Worm (Caenorhabditis elegans) whole organism, young adult: Measurements from ENCODE around the gene del-8.
A peak's percentile ranks its signal among the peaks of the same experiment; 100 is the strongest.

Experiments
- B0019.2 ChIP-seq: fragments of 200-800 bp; sonication (Bioruptor generic); conservative IDR thresholded peaks from 2 replicates; pipeline ENCODE4 v1.3.6; 2022; ENCODE audit warnings: missing genetic modification reagents, missing genetic modification characterization, missing compliant biosample characterization
- B0035.1 ChIP-seq: sonication (generic microtip); optimal IDR thresholded peaks from 2 replicates; lab custom pipeline; 2016; ENCODE audit warnings: missing genetic modification characterization, mild to moderate bottlenecking, missing compliant biosample characterization, missing genotype, missing genetic modification reagents
- B0261.1 ChIP-seq: sonication (generic microtip); optimal IDR thresholded peaks from 2 replicates; lab custom pipeline; 2016; ENCODE audit warnings: mild to moderate bottlenecking, missing genetic modification characterization, moderate library complexity, missing compliant biosample characterization
- B0336.3 ChIP-seq: fragments of 200-800 bp; sonication (Bioruptor generic); IDR thresholded peaks from 2 replicates; pipeline ENCODE4 v1.3.6; 2022; ENCODE audit warnings: missing genetic modification characterization, missing compliant biosample characterization
- C06A6.2 ChIP-seq: fragments of 200-800 bp; sonication (Bioruptor generic); conservative IDR thresholded peaks from 2 replicates; pipeline ENCODE4 v1.3.6; 2022; ENCODE audit warnings: missing genetic modification characterization, missing compliant biosample characterization
- F10E7.11 ChIP-seq: sonication (generic microtip); optimal IDR thresholded peaks from 2 replicates; lab custom pipeline; 2017; ENCODE audit warnings: mild to moderate bottlenecking, missing genetic modification characterization, moderate library complexity, missing compliant biosample characterization
- F23B12.7 ChIP-seq: sonication (generic microtip); optimal IDR thresholded peaks from 2 replicates; lab custom pipeline; 2017; ENCODE audit warnings: missing genetic modification characterization, mild to moderate bottlenecking, missing compliant biosample characterization, antibody characterized with exemption, moderate library complexity; ENCODE audit not compliant: insufficient read depth
- F33H1.4 ChIP-seq: fragments of 200-800 bp; sonication (Bioruptor generic); IDR thresholded peaks from 2 replicates; pipeline ENCODE4 v1.3.6; 2022; ENCODE audit warnings: missing genetic modification reagents, missing genetic modification characterization, missing compliant biosample characterization
- F39B2.1 ChIP-seq: fragments of 200-800 bp; sonication (Bioruptor generic); IDR thresholded peaks from 2 replicates; pipeline ENCODE4 v1.3.6; 2022; ENCODE audit warnings: missing genetic modification reagents, missing genetic modification characterization, missing compliant biosample characterization
- F57C9.4 ChIP-seq: sonication (generic microtip); optimal IDR thresholded peaks from 2 replicates; lab custom pipeline; 2017; ENCODE audit warnings: mild to moderate bottlenecking, missing genetic modification characterization, missing compliant biosample characterization
- K11D2.4 ChIP-seq: fragments of 200-800 bp; sonication (Bioruptor generic); IDR thresholded peaks from 2 replicates; pipeline ENCODE4 v1.3.6; 2022; ENCODE audit warnings: missing genetic modification reagents, missing genetic modification characterization, missing compliant biosample characterization
- T07F8.4 ChIP-seq: sonication (generic microtip); optimal IDR thresholded peaks from 2 replicates; lab custom pipeline; 2016; ENCODE audit warnings: mild to moderate bottlenecking, missing genetic modification characterization, moderate library complexity, missing compliant biosample characterization
- Y53G8AR.9 ChIP-seq: fragments of 200-800 bp; sonication (Bioruptor generic); conservative IDR thresholded peaks from 2 replicates; pipeline ENCODE4 v1.3.6; 2022; ENCODE audit warnings: missing genetic modification reagents, missing genetic modification characterization, missing compliant biosample characterization
- Y56A3A.18 ChIP-seq: fragments of 200-800 bp; sonication (Bioruptor generic); IDR thresholded peaks from 2 replicates; pipeline ENCODE4 v1.3.6; 2022; ENCODE audit warnings: missing genetic modification reagents, missing genetic modification characterization, missing compliant biosample characterization
- ZK185.1 ChIP-seq: sonication (generic microtip); optimal IDR thresholded peaks from 2 replicates; lab custom pipeline; 2016; ENCODE audit warnings: mild to moderate bottlenecking, missing genetic modification characterization, missing compliant biosample characterization; ENCODE audit not compliant: poor library complexity, severe bottlenecking
- aptf-3 ChIP-seq: fragments of 200-800 bp; sonication (Bioruptor generic); IDR thresholded peaks from 2 replicates; pipeline ENCODE4 v1.3.6; 2022; ENCODE audit warnings: missing genetic modification characterization, missing compliant biosample characterization
- bed-1 ChIP-seq: fragments of 200-800 bp; sonication (Bioruptor generic); IDR thresholded peaks from 2 replicates; pipeline ENCODE4 v1.3.6; 2022; ENCODE audit warnings: missing genetic modification reagents, missing genetic modification characterization, missing compliant biosample characterization
- bed-2 ChIP-seq: fragments of 200-800 bp; sonication (Bioruptor generic); IDR thresholded peaks from 2 replicates; pipeline ENCODE4 v1.3.6; 2022; ENCODE audit warnings: missing genetic modification reagents, missing genetic modification characterization, missing compliant biosample characterization
- ccch-3 ChIP-seq: fragments of 200-800 bp; sonication (Bioruptor generic); optimal IDR thresholded peaks from 2 replicates; lab custom pipeline; 2018; ENCODE audit warnings: mild to moderate bottlenecking, missing genetic modification characterization, missing compliant biosample characterization
- cebp-2 ChIP-seq: fragments of 200-800 bp; sonication (Bioruptor generic); IDR thresholded peaks from 2 replicates; pipeline ENCODE4 v1.3.6; 2022; ENCODE audit warnings: missing genetic modification characterization, missing compliant biosample characterization
- chd-7 ChIP-seq: sonication (generic microtip); optimal IDR thresholded peaks from 2 replicates; lab custom pipeline; 2016; ENCODE audit warnings: mild to moderate bottlenecking, missing genetic modification characterization, moderate library complexity, missing compliant biosample characterization
- dpl-1 ChIP-seq: fragments of 150-350 bp; optimal IDR thresholded peaks from 2 replicates; lab custom pipeline; 2014; ENCODE audit warnings: missing biosample characterization, missing genetic modification reagents, missing genetic modification characterization
- efl-1 ChIP-seq: fragments of 150-350 bp; optimal IDR thresholded peaks from 2 replicates; lab custom pipeline; 2014; ENCODE audit warnings: missing biosample characterization, missing genetic modification reagents, missing genetic modification characterization
- egl-44 ChIP-seq: fragments of 200-800 bp; sonication (Bioruptor generic); IDR thresholded peaks from 2 replicates; pipeline ENCODE4 v1.3.6; 2022; ENCODE audit warnings: missing genetic modification reagents, missing genetic modification characterization, missing compliant biosample characterization
- ets-4 ChIP-seq: fragments of 200-800 bp; sonication (Bioruptor generic); optimal IDR thresholded peaks from 2 replicates; lab custom pipeline; 2018; ENCODE audit warnings: mild to moderate bottlenecking, missing genetic modification characterization, missing compliant biosample characterization
- lag-1 ChIP-seq: fragments of 200-800 bp; sonication (Bioruptor generic); IDR thresholded peaks from 2 replicates; pipeline ENCODE4 v1.3.6; 2022; ENCODE audit warnings: missing genetic modification reagents, missing genetic modification characterization, missing compliant biosample characterization
- let-607 ChIP-seq, 2 experiments: fragments of 200-800 bp in 1 of 2; sonication (Bioruptor generic) in 1 of 2; sonication (generic microtip) in 1 of 2; optimal IDR thresholded peaks; 2 replicates each; lab custom pipeline; 2016 to 2018; ENCODE audit warnings: mild to moderate bottlenecking in 2 of 2, missing compliant biosample characterization in 2 of 2, missing genetic modification characterization in 2 of 2, moderate library complexity in 2 of 2, missing genotype in 1 of 2
- lsl-1 ChIP-seq: fragments of 200-800 bp; sonication (Bioruptor generic); optimal IDR thresholded peaks from 2 replicates; lab custom pipeline; 2018; ENCODE audit warnings: mild to moderate bottlenecking, missing genetic modification characterization, moderate library complexity, missing compliant biosample characterization
- lsy-27 ChIP-seq: sonication (generic microtip); optimal IDR thresholded peaks from 2 replicates; lab custom pipeline; 2017; ENCODE audit warnings: missing genetic modification characterization, mild to moderate bottlenecking, missing compliant biosample characterization, antibody characterized with exemption, missing genotype, borderline replicate concordance; ENCODE audit not compliant: insufficient read depth
- madf-3 ChIP-seq: fragments of 200-800 bp; sonication (Bioruptor generic); IDR thresholded peaks from 2 replicates; pipeline ENCODE4 v1.3.6; 2022; ENCODE audit warnings: missing genetic modification reagents, missing genetic modification characterization, missing compliant biosample characterization
- mes-4 ChIP-seq: sonication (generic microtip); optimal IDR thresholded peaks from 2 replicates; lab custom pipeline; 2016; ENCODE audit warnings: missing genotype, missing genetic modification characterization, missing compliant biosample characterization
- mxl-1 ChIP-seq: sonication (generic microtip); optimal IDR thresholded peaks from 2 replicates; lab custom pipeline; 2016; ENCODE audit warnings: missing genetic modification characterization, missing compliant biosample characterization
- nfya-1 ChIP-seq: sonication (generic microtip); optimal IDR thresholded peaks from 2 replicates; lab custom pipeline; 2017; ENCODE audit warnings: antibody characterized with exemption, missing compliant biosample characterization, missing genetic modification characterization, borderline replicate concordance; ENCODE audit not compliant: insufficient read depth
- nfyb-1 ChIP-seq: fragments of 200-800 bp; sonication (Bioruptor generic); IDR thresholded peaks from 2 replicates; pipeline ENCODE4 v1.3.6; 2022; ENCODE audit warnings: missing genetic modification reagents, missing genetic modification characterization, missing compliant biosample characterization
- nhr-80 ChIP-seq: sonication (generic microtip); optimal IDR thresholded peaks from 2 replicates; lab custom pipeline; 2016; ENCODE audit warnings: missing genetic modification characterization, missing compliant biosample characterization
- nhr-90 ChIP-seq: sonication (generic microtip); optimal IDR thresholded peaks from 2 replicates; lab custom pipeline; 2016; ENCODE audit warnings: missing genotype, mild to moderate bottlenecking, missing genetic modification characterization, missing compliant biosample characterization
- pbrm-1 ChIP-seq: fragments of 200-800 bp; sonication (Bioruptor generic); IDR thresholded peaks from 2 replicates; pipeline ENCODE4 v1.3.6; 2022; ENCODE audit warnings: missing genetic modification reagents, missing genetic modification characterization, missing compliant biosample characterization
- rec-8 ChIP-seq, 2 experiments: sonication (generic microtip); optimal IDR thresholded peaks; 2 replicates each; lab custom pipeline; 2016; ENCODE audit warnings: mild to moderate bottlenecking in 2 of 2, missing genetic modification characterization in 2 of 2, missing genetic modification reagents in 2 of 2, missing genotype in 2 of 2, missing biosample characterization in 1 of 2, missing compliant biosample characterization in 1 of 2, moderate library complexity in 1 of 2
- rpc-1 ChIP-seq, 2 experiments: fragments of 150-350 bp in 1 of 2; sonication (generic microtip) in 1 of 2; optimal IDR thresholded peaks; 2 replicates each; lab custom pipeline; 2014 to 2018; ENCODE audit warnings: missing biosample characterization in 1 of 2, missing genetic modification characterization in 1 of 2, missing genetic modification reagents in 1 of 2, missing genotype in 1 of 2
- sea-2 ChIP-seq: fragments of 200-800 bp; sonication (Bioruptor generic); IDR thresholded peaks from 2 replicates; pipeline ENCODE4 v1.3.6; 2022; ENCODE audit warnings: missing genetic modification characterization, missing compliant biosample characterization
- snpc-3.4 ChIP-seq: sonication (generic microtip); optimal IDR thresholded peaks from 2 replicates; lab custom pipeline; 2017; ENCODE audit warnings: missing genetic modification characterization, mild to moderate bottlenecking, missing compliant biosample characterization, antibody characterized with exemption, moderate library complexity, missing genotype, missing genetic modification reagents
- tbx-9 ChIP-seq: sonication (generic microtip); optimal IDR thresholded peaks from 2 replicates; lab custom pipeline; 2016; ENCODE audit warnings: borderline replicate concordance, missing genetic modification characterization, inconsistent platforms, missing compliant biosample characterization
- unc-62 ChIP-seq: fragments of 150-350 bp; optimal IDR thresholded peaks from 2 replicates; lab custom pipeline; 2014; ENCODE audit warnings: missing biosample characterization, missing genetic modification reagents, missing genetic modification characterization
- ztf-22 ChIP-seq: fragments of 200-800 bp; sonication (Bioruptor generic); optimal IDR thresholded peaks from 2 replicates; lab custom pipeline; 2018; ENCODE audit warnings: mild to moderate bottlenecking, missing genetic modification characterization, moderate library complexity, missing compliant biosample characterization
- ztf-25 ChIP-seq: fragments of 200-800 bp; sonication (Bioruptor generic); IDR thresholded peaks from 2 replicates; pipeline ENCODE4 v1.3.6; 2022; ENCODE audit warnings: missing genetic modification reagents, missing genetic modification characterization, missing compliant biosample characterization
- ztf-28 ChIP-seq: fragments of 200-800 bp; sonication (Bioruptor generic); IDR thresholded peaks from 2 replicates; pipeline ENCODE4 v1.3.6; 2022; ENCODE audit warnings: missing genetic modification reagents, missing genetic modification characterization, missing compliant biosample characterization
- ztf-3 ChIP-seq: fragments of 200-800 bp; sonication (Bioruptor generic); optimal IDR thresholded peaks from 2 replicates; lab custom pipeline; 2018; ENCODE audit warnings: mild to moderate bottlenecking, missing genetic modification characterization, missing compliant biosample characterization

del-8 gene

DNA sequence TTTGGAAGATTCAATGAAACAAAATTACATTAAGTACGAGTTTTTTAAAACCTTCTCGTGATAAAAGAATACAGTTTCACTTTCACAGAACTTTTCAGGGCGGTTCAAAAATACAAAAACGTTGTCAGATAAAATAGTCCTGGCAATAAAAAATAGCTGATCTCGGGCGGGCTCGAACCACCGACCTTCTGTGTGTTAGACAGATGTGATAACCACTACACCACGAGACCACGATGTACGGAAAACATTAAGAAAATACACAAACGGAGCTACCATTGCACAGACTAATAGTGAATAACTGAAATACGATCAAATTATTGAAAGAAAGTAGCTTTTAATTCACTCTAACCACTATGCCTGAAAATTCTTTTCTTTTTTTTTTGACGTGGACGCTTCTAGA, 28.3 kb upstream of the del-8 start (continued):
- peak; percentile 63; the same call in 1 of the 2 replicates for TF ChIP-seq Y56A3A.18
- TF ChIP-seq chd-7, result peak; percentile 63
- no peak for TF ChIP-seq ets-4 (GFP tag; lab: Kevin White, UChicago)
- TF ChIP-seq let-607 (tag; optimal IDR thresholded peaks at IDR 0.05; lab: Kevin White, UChicago), result peak in 1 of 2 experiments; percentile 8
- 0 out of 2 replicates have a peak, but pooled peaks have one; percentile 58 for TF ChIP-seq aptf-3 (GFP tag; lab: Robert Waterston, UW)
- TF ChIP-seq ztf-3 (GFP tag; lab: Kevin White, UChicago), result no peak
- TF ChIP-seq F57C9.4 (tag; lab: Kevin White, UChicago), result no peak
- no peak for TF ChIP-seq lag-1 (GFP tag; lab: Robert Waterston, UW)
- TF ChIP-seq rpc-1 (optimal IDR thresholded peaks at IDR 0.05; lab: Kevin White, UChicago), result peak; percentile 82
- peak; percentile 92 for TF ChIP-seq rpc-1 (tag; optimal IDR thresholded peaks at IDR 0.05; lab: Kevin White, UChicago)
- no peak; the same call in 1 of the 2 replicates for TF ChIP-seq C06A6.2 (GFP tag; lab: Robert Waterston, UW)
- TF ChIP-seq ztf-28 (GFP tag; lab: Robert Waterston, UW), result no peak
- no peak for TF ChIP-seq tbx-9
- TF ChIP-seq B0336.3 (GFP tag; lab: Robert Waterston, UW), result 0 out of 2 replicates have a peak, but pooled peaks have one; percentile 45
- TF ChIP-seq F39B2.1 (GFP tag; lab: Robert Waterston, UW), result no peak
- TF ChIP-seq B0035.1, result no peak
- TF ChIP-seq snpc-3.4 (tag; lab: Kevin White, UChicago), result no peak
- no peak for TF ChIP-seq sea-2 (GFP tag; lab: Robert Waterston, UW)
- TF ChIP-seq nhr-80 (tag; lab: Kevin White, UChicago), result peak; percentile 34
- TF ChIP-seq nhr-90 (tag; lab: Kevin White, UChicago), result peak; percentile 40
- no peak for TF ChIP-seq ZK185.1 (tag; lab: Kevin White, UChicago)
- TF ChIP-seq cebp-2 (GFP tag; lab: Robert Waterston, UW), result 0 out of 2 replicates have a peak, but pooled peaks have one; percentile 56
- TF ChIP-seq T07F8.4 (tag; lab: Kevin White, UChicago), result no peak
- TF ChIP-seq ccch-3 (GFP tag; lab: Kevin White, UChicago), result no peak
- no peak for TF ChIP-seq nfya-1 (tag; lab: Kevin White, UChicago)
- TF ChIP-seq nfyb-1 (GFP tag; lab: Robert Waterston, UW), result no peak; the same call in 1 of the 2 replicates
- TF ChIP-seq F23B12.7 (tag; lab: Kevin White, UChicago), result no peak
- TF ChIP-seq unc-62 (GFP tag; lab: Kevin White, UChicago), result no peak
- no peak for TF ChIP-seq K11D2.4
- no peak for TF ChIP-seq lsy-27 (tag; lab: Kevin White, UChicago)
- TF ChIP-seq Y53G8AR.9 (GFP tag; lab: Robert Waterston, UW), result 0 out of 2 replicates have a peak, but pooled peaks have one; percentile 49
- TF ChIP-seq rec-8 (tag; optimal IDR thresholded peaks at IDR 0.05; lab: Kevin White, UChicago), result no peak
- no peak for TF ChIP-seq F33H1.4 (GFP tag; lab: Robert Waterston, UW)
- no peak for TF ChIP-seq B0019.2
- TF ChIP-seq efl-1 (GFP tag; lab: Kevin White, UChicago), result no peak
- TF ChIP-seq dpl-1 (GFP tag; lab: Kevin White, UChicago), result no peak
- no peak for TF ChIP-seq lsl-1
- no peak for TF ChIP-seq bed-2 (GFP tag; lab: Robert Waterston, UW)
- peak; percentile 60; the same call in 1 of the 2 replicates for TF ChIP-seq madf-3 (GFP tag; lab: Robert Waterston, UW)
- TF ChIP-seq mes-4, result no peak
- TF ChIP-seq B0261.1 (tag; lab: Kevin White, UChicago), result peak; percentile 79
- no peak for TF ChIP-seq F10E7.11 (tag; lab: Kevin White, UChicago)
- TF ChIP-seq egl-44 (GFP tag; lab: Robert Waterston, UW), result no peak
- TF ChIP-seq mxl-1, result no peak
- no peak for TF ChIP-seq bed-1 (GFP tag; lab: Robert Waterston, UW)
- TF ChIP-seq pbrm-1 (GFP tag; lab: Robert Waterston, UW), result peak; percentile 79
- no peak for TF ChIP-seq ztf-22 (GFP tag; lab: Kevin White, UChicago)
- peak; percentile 74; the same call in 1 of the 2 replicates for TF ChIP-seq ztf-25 (GFP tag; lab: Robert Waterston, UW)
